Fruit fly (Drosophila melanogaster) whole organism, embryonic: Measurements from ENCODE around the gene CG1774.

ENCODE experiments used
- gce ChIP-seq: fragments of 200-800 bp; sonication (Bioruptor generic); IDR thresholded peaks from 3 replicates; pipeline ENCODE4 v1.3.6; 2022; ENCODE audit warnings: missing biosample characterization, missing genetic modification characterization
- mirr ChIP-seq: fragments of 200-800 bp; sonication (Bioruptor generic); optimal IDR thresholded peaks from 3 replicates; lab custom pipeline; 2018; ENCODE audit warnings: missing biosample characterization, mild to moderate bottlenecking, missing genetic modification characterization

dm6 chr3R:31609413-31610054, 16.9 kb downstream of the CG1774 start:
- TF ChIP-seq gce (no peak), mirr (GFP tag; lab: Kevin White, UChicago) (peak; percentile 70)
